Fruit fly (Drosophila melanogaster): ENCODE measurements around the gene dnt.

Gene dnt

DNA sequence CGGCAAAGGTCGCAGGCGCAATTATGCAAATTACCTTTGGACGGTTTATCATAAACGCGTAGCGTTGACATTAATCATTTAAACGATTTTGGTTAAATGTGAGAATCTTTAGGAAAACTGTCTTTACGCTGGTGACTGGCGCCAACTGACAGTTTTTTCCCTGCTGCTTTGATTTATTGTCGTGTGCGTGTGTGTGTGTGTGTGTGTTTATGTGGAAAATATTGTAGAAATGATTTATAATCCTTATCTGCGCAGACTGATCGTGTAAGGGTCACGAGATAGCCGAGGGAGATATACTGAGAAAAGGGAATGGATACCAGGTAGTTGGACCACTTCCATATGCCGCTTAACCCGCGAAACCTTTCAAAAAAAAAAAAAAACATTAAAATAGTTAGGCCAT is 38.3 kb downstream of the dnt start (continued):
- TF ChIP-seq kni (GFP tag; optimal IDR thresholded peaks at IDR 0.05) (peak; percentile 71), hth (optimal IDR thresholded peaks at IDR 0.05) (peak; percentile 43), CG12236 (GFP tag; optimal IDR thresholded peaks at IDR 0.05) (no peak), fd102C (GFP tag; optimal IDR thresholded peaks at IDR 0.05) (no peak), Kr (GFP tag; optimal IDR thresholded peaks at IDR 0.05) (peak; percentile 26), CG17612 (GFP tag; IDR thresholded peaks at IDR 0.05) (no peak), CG10366 (GFP tag; IDR thresholded peaks at IDR 0.05) (no peak), grn (GFP tag; optimal IDR thresholded peaks at IDR 0.05) (peak; percentile 86), chinmo (GFP tag; IDR thresholded peaks at IDR 0.05; ENCODE audit: partially characterized antibody) (no peak), az2 (GFP tag; optimal IDR thresholded peaks at IDR 0.05) (no peak), so (GFP tag; IDR thresholded peaks at IDR 0.05) (no peak), CoRest (tag; optimal IDR thresholded peaks at IDR 0.05) (no peak)

DNA sequence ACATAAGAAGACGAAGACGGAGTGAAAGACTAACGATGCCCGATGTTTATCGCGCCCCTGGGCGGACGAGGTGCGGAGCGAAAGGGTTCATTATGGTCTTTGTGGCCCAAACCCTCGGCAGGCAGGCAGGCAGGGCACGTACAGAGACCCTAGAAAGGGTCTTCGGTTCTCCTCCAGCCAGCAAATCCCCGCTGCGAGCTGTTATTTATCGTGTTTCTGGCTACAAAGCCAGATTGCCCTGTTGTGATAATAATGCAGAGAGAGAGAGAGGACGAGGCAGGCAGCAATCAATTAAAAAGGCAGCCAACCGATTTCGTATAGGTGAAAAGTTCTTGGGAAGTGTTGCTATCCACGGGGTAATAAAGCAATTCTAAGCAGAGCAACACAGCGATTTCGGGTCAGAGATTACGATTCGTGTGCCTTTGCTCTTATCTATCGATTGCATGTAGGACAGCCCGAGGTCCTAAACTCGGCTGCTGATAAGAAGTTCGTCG is 39.5 kb downstream of the dnt start:
- TF ChIP-seq ssp (GFP tag; IDR thresholded peaks at IDR 0.05) (no peak), CG34224 (GFP tag; IDR thresholded peaks at IDR 0.05; ENCODE audit: partially characterized antibody) (no peak), CG4707 (GFP tag; optimal IDR thresholded peaks at IDR 0.05) (no peak), fd96Cb (tag; optimal IDR thresholded peaks at IDR 0.05) (no peak), CG12236 (GFP tag; optimal IDR thresholded peaks at IDR 0.05) (no peak), zfh1 (GFP tag; IDR thresholded peaks at IDR 0.05) (0 out of 3 replicates have a peak, but pooled peaks have one; percentile 3), bigmax (GFP tag; optimal IDR thresholded peaks at IDR 0.05) (no peak), sc (optimal IDR thresholded peaks at IDR 0.05) (no peak), sc (GFP tag; optimal IDR thresholded peaks at IDR 0.05) (no peak), Xrp1 (GFP tag; IDR thresholded peaks at IDR 0.05) (no peak), nmo (GFP tag; optimal IDR thresholded peaks at IDR 0.05) (peak; percentile 6), CG33213 (GFP tag; optimal IDR thresholded peaks at IDR 0.05) (no peak), Stat92E (GFP tag; optimal IDR thresholded peaks at IDR 0.05) (peak in 1 of 3 experiments; percentile 96), psq (GFP tag; optimal IDR thresholded peaks at IDR 0.05) (no peak), Six4 (GFP tag; optimal IDR thresholded peaks at IDR 0.05) (no peak), tll (GFP tag; optimal IDR thresholded peaks at IDR 0.05) (peak in 1 of 2 experiments; percentile 92), CG10209 (GFP tag; optimal IDR thresholded peaks at IDR 0.05) (no peak), Kr (GFP tag; optimal IDR thresholded peaks at IDR 0.05) (peak; percentile 99), CG6254 (GFP tag; optimal IDR thresholded peaks at IDR 0.05) (peak; percentile 35), Drgx (GFP tag; IDR thresholded peaks at IDR 0.05) (no peak), dm (GFP tag; optimal IDR thresholded peaks at IDR 0.05) (no peak), CG42726 (GFP tag; IDR thresholded peaks at IDR 0.05; ENCODE audit: partially characterized antibody) (no peak), Awh (GFP tag; IDR thresholded peaks at IDR 0.05) (peak; percentile 62; the same call in 1 of the 2 replicates), Jarid2 (GFP tag; optimal IDR thresholded peaks at IDR 0.05) (no peak), ham (GFP tag; IDR thresholded peaks at IDR 0.05) (no peak), wek (GFP tag; optimal IDR thresholded peaks at IDR 0.05) (no peak), mld (GFP tag; IDR thresholded peaks at IDR 0.05; ENCODE audit: partially characterized antibody) (no peak), pfk (GFP tag; optimal IDR thresholded peaks at IDR 0.05) (no peak), zen (tag; optimal IDR thresholded peaks at IDR 0.05) (peak; percentile 94), CG8089 (GFP tag; optimal IDR thresholded peaks at IDR 0.05) (no peak), CG11093 (GFP tag; IDR thresholded peaks at IDR 0.05) (no peak), CG2199 (GFP tag; IDR thresholded peaks at IDR 0.05) (peak; percentile 73; the same call in 1 of the 3 replicates), Deaf1 (tag; optimal IDR thresholded peaks at IDR 0.05) (peak; percentile 61), CG2202 (tag; optimal IDR thresholded peaks at IDR 0.05) (no peak), CG7839 (tag; optimal IDR thresholded peaks at IDR 0.05) (no peak), pros (GFP tag; optimal IDR thresholded peaks at IDR 0.05) (peak; percentile 46), CG3838 (GFP tag; optimal IDR thresholded peaks at IDR 0.05) (no peak), B-H2 (GFP tag; optimal IDR thresholded peaks at IDR 0.05) (no peak), toy (GFP tag; IDR thresholded peaks at IDR 0.05) (no peak)

Measured in whole organism, embryonic.